Fruit fly (Drosophila melanogaster) whole organism, larva: ENCODE measurements around the gene CG13033.
A peak's percentile ranks its signal among the peaks of the same experiment; 100 is the strongest.

ENCODE experiments used
- noc ChIP-seq: fragments of 200-800 bp; sonication (Bioruptor generic); optimal IDR thresholded peaks from 3 replicates; lab custom pipeline; 2019; ENCODE audit warnings: missing biosample characterization, mild to moderate bottlenecking, missing genetic modification characterization, moderate library complexity

CG13033 gene

DNA sequence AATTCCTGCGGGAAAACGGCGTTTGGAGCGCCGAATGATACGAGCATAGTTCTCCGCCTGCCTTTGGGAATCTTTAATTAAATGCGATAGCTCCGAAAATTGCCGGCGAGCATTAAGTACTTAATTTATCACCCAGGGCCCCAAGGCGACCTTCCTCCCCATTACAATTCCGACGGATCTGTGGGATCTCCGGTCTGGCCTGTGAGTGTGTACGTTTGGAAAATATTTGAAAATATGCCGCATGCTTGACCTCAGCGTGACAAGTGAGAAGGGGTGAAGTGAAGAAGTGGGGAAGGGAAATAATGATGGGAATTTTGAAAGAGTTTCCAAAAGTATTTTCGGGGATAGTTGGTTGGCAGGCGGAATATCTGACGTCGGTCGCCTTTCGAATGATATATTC lies 24.0 kb upstream of the CG13033 start:
- TF ChIP-seq noc (tag; lab: Kevin White, UChicago), result no peak

dm6 chr3L:16567495-16567894 lies 22.1 kb upstream of the CG13033 start:
- no peak for TF ChIP-seq noc (tag; lab: Kevin White, UChicago)

DNA sequence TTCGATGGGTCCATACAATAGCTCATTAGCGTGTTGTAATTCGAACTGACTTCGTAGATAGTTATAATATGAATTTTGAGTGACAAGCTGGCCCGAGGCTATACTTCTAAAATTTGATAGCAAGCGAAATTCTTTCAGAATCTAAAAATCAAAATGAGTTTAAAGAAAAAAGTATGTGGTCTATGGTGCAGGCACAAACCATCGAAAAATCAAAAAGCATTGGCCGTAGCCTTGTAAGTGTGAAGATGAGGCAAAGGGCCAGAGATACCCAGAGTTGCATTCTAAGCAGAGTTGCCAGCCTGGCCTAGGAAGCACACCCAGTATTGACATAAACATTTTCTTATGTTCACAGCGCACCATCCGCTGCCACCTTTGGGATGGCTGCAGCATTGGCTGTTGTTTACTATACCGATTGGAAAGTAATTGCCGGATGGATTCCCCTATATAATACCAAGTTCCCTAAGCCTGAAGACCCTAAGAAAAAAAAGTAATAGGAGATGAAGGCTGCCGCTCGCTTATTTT lies 21.3 kb upstream of the CG13033 start, which contains the start of gene UQCR-6.4L:
UQCR-6.4L (plus strand) TSS at position 51 of the 522 bp plus-strand sequence.
- no peak for TF ChIP-seq noc (tag; lab: Kevin White, UChicago)

- TF ChIP-seq noc (tag; lab: Kevin White, UChicago), result no peak
Measured at dm6 chr3L:16566093-16566492, 20.7 kb upstream of the CG13033 start.

- no peak for TF ChIP-seq noc (tag; lab: Kevin White, UChicago)
Measured at dm6 chr3L:16563361-16563760, 17.9 kb upstream of the CG13033 start.

DNA sequence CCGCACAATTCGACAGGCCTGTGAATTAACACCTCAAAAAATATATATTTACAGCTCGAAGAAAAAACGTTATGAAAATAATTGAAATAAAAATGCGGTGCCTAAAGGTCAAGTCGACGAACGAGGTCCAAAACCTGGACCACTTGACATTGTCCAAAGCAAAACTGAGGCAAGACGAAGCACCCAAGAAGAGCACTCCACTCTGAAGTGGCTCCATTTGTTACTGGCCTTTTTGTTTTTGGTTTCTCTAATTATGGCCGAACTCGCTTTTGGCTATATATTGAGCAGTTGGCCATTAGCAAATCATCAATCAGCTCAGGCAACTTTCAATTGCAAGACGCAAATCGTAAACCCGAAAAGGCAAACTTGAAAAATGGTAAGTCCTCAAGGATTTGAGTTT lies 11.1 kb upstream of the CG13033 start, which contains the start of gene CG4229:
CG4229 (plus strand) TSS at position 301 of the 400 bp plus-strand sequence.
- TF ChIP-seq noc (tag; lab: Kevin White, UChicago), result no peak

DNA sequence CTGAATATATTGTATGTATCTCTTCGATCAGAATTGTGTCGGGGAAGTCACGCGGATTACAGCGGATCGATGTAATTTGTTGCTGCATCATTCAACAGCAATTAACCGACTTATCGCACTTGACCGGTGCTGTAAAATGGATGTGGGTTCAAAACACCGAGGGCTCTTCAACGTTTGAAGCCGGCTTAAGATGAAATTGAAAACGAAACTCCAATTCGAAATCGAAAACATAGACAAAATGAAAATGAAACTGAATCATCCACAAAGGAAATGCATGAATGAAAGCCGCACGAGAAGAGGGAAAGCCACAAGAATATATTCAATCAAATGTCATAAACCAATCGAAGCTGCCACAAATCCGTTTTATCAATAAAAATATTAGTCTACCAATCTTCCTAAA lies 731 bp upstream of the CG13033 start:
- no peak for TF ChIP-seq noc (tag; lab: Kevin White, UChicago)

DNA sequence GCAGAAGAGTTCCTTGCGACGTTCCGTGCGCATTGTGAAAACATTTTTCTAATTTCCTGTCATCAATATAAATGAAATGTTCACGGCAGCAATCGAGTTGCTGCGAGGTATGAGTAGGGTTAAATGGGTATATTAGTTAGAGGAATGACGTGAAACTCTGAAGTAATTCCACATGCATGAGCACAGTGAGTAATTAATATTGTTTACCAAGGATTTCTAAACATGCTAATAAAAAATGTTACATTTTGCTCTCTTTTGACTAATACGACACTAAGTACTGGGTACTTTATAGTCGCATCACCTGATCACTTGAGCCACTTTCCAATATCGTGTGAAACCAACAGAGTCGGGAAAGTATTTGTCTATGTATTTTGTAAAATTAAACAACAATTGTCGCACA lies 1.2 kb downstream of the CG13033 start:
- no peak for TF ChIP-seq noc (tag; lab: Kevin White, UChicago)

DNA sequence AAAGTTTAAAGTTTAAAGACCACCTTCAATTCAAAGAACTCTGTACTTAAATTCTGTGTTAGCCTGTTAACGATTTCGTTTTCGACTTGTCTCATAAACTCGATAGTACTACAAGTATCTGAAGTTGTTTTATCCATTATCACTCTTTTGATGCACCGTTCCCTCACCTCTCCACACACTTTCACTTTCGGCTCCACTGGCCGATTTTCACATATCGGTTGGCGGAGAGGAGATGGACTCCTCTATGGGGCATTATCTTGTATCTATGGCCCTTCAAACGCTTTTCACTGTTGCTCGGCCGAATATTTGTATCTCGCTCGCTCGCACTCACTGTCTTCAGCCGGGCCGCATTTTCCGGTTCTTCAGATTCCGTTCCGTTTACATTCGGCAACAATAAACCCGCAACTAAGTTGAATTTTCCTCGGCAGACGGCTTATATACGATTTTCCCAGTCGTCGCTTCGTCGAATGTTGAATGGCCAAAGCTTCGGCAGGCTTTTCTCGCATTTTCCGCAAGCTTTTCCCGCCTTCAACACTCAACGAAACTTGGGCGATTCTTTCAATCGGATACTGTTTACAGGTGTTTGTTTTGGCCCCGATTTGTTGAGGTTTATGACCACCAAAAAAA lies 2.3 kb downstream of the CG13033 start, which contains the start of gene CG43373:
CG43373 (minus strand) TSS at position 373 of the 627 bp plus-strand sequence.
- TF ChIP-seq noc (tag; lab: Kevin White, UChicago), result no peak

- TF ChIP-seq noc (tag; lab: Kevin White, UChicago), result peak; percentile 60
Measured at dm6 chr3L:16533932-16534331, 11.5 kb downstream of the CG13033 start.

DNA sequence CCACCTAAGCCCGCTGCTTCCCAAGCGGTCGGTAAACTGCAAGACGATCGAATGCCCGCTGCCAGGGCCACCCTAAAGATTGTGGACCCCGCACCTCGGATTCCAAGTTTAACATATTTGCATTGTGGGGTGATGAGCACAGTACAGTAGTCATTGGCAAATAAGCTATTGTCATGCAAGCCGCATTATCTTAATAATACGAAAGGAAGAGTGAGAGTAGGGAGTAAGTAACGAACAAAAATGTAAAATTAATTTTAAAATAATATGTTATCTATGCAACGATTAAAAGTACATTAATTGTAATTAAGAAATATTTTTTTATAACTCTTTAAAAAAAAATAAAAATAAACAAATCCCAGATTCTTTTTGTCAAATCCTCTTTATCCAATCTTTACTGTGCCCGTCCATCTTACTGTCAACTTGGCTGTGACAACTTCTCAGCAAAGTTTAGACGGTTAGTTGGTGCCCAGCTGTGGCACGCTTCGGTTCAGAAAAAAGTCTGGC lies 48.2 kb downstream of the CG13033 start, which contains the start of gene st:
st (plus strand) TSS at position 454 of the 504 bp plus-strand sequence.
- TF ChIP-seq noc (tag; lab: Kevin White, UChicago), result no peak

DNA sequence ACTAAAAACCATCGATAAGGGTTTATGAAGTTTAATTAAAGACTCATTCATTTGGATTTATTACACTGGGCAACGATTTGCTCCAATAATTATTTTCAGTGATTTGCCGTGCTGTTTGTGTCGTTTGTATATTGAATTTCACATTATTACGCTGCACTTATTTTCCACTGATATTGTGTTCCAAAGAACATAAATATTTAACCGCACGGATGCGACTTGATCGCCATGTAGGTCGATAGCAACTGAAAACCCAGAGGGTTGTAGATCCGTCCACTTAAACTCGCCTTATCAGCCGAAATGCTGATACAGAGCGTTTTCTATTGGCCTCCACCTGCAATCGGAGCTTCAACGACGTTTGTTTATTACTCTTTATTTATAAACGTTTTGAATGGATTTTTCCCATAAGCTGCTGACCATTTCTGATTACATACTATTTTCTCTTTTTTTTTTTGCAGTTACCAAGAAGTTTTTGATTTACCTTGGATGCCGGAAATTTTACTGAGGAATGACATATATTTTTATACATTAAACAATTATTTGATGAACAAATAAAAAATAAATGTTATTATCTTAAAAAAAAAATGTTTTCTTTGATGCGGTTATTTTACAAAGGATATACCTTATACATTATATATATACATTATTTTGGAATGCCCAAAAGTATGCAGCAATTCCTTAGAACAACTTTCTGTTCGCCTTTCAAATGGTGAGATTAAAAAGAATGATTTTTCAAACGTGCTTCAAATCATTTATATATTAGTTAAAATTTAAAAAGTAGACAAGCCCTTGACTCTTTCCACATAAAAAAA lies 49.2 kb downstream of the CG13033 start, which contains the start of gene CG42514:
CG42514 (minus strand) TSS at position 248 of the 809 bp plus-strand sequence.
- peak; percentile 3 for TF ChIP-seq noc (tag; lab: Kevin White, UChicago)

dm6 chr3L:16495235-16495634 lies 50.2 kb downstream of the CG13033 start:
- TF ChIP-seq noc (tag; lab: Kevin White, UChicago), result no peak

dm6 chr3L:16494651-16495074 lies 50.8 kb downstream of the CG13033 start:
- TF ChIP-seq noc (tag; lab: Kevin White, UChicago), result no peak
